Worm (Caenorhabditis elegans) whole organism, late embryonic: ENCODE measurements around the gene sre-12.

Source experiments
- F13H6.1 ChIP-seq: sonication (generic microtip); optimal IDR thresholded peaks from 2 replicates; lab custom pipeline; 2016; ENCODE audit warnings: missing genetic modification characterization, missing compliant biosample characterization
- ama-1 ChIP-seq: fragments of 150-350 bp; optimal IDR thresholded peaks from 2 replicates; lab custom pipeline; 2014
- ceh-45 ChIP-seq: fragments of 200-800 bp; sonication (Bioruptor generic); IDR thresholded peaks from 2 replicates; pipeline ENCODE4 v1.3.6; 2022; ENCODE audit warnings: missing genetic modification reagents, missing genetic modification characterization, missing compliant biosample characterization
- fkh-10 ChIP-seq: fragments of 150-350 bp; optimal IDR thresholded peaks from 2 replicates; lab custom pipeline; 2014; ENCODE audit warnings: missing biosample characterization, missing genetic modification reagents, missing genetic modification characterization
- madf-2 ChIP-seq: sonication (generic microtip); optimal IDR thresholded peaks from 2 replicates; lab custom pipeline; 2017; ENCODE audit warnings: missing genetic modification characterization, missing compliant biosample characterization
- pat-9 ChIP-seq: fragments of 200-800 bp; sonication (Bioruptor generic); optimal IDR thresholded peaks from 2 replicates; lab custom pipeline; 2018; ENCODE audit warnings: mild to moderate bottlenecking, missing genetic modification characterization, moderate library complexity, missing compliant biosample characterization
- pax-1 ChIP-seq: fragments of 150-350 bp; optimal IDR thresholded peaks from 2 replicates; lab custom pipeline; 2014; ENCODE audit warnings: missing biosample characterization, missing genetic modification characterization
- sox-2 ChIP-seq: fragments of 200-800 bp; sonication (Bioruptor generic); IDR thresholded peaks from 2 replicates; pipeline ENCODE4 v1.3.6; 2022; ENCODE audit warnings: missing genetic modification reagents, missing genetic modification characterization, missing compliant biosample characterization
- unc-86 ChIP-seq: sonication (generic microtip); optimal IDR thresholded peaks from 2 replicates; lab custom pipeline; 2016; ENCODE audit warnings: missing genetic modification characterization, missing compliant biosample characterization

- TF ChIP-seq madf-2 (tag; lab: Kevin White, UChicago) (no peak), sox-2 (GFP tag; lab: Robert Waterston, UW) (no peak), fkh-10 (no peak), pax-1 (no peak), pat-9 (no peak), ama-1 (lab: Kevin White, UChicago) (no peak), F13H6.1 (tag; lab: Kevin White, UChicago) (no peak), unc-86 (tag; lab: Kevin White, UChicago) (no peak), ceh-45 (GFP tag; lab: Robert Waterston, UW) (no peak)
Observed at ce11 chrV:6997041-6997552, 18.2 kb upstream of the sre-12 start, which contains the start of gene nhr-107.
